Worm (Caenorhabditis elegans) whole organism, L3 larva: Measurements from ENCODE around the gene B0563.10.

ENCODE experiments used
- ama-1 ChIP-seq: fragments of 150-350 bp; optimal IDR thresholded peaks from 2 replicates; lab custom pipeline; 2018
- ceh-28 ChIP-seq: fragments of 150-350 bp; optimal IDR thresholded peaks from 2 replicates; lab custom pipeline; 2014; ENCODE audit warnings: missing biosample characterization, missing genetic modification reagents, missing genetic modification characterization
- egl-27 ChIP-seq: sonication (generic microtip); optimal IDR thresholded peaks from 4 replicates; lab custom pipeline; 2017; ENCODE audit warnings: missing biosample characterization, missing genetic modification reagents, missing genetic modification characterization
- egl-5 ChIP-seq: fragments of 150-350 bp; optimal IDR thresholded peaks from 2 replicates; lab custom pipeline; 2017; ENCODE audit warnings: missing biosample characterization, missing genetic modification reagents, missing genetic modification characterization, inconsistent platforms
- elt-1 ChIP-seq: fragments of 150-350 bp; optimal IDR thresholded peaks from 2 replicates; lab custom pipeline; 2014; ENCODE audit warnings: missing biosample characterization, missing genetic modification characterization
- elt-2 ChIP-seq: sonication (generic microtip); optimal IDR thresholded peaks from 2 replicates; lab custom pipeline; 2016; ENCODE audit warnings: missing genetic modification reagents, mild to moderate bottlenecking, missing genetic modification characterization, missing compliant biosample characterization
- elt-3 ChIP-seq, 3 experiments: fragments of 150-350 bp in 1 of 3; sonication (generic microtip) in 2 of 3; optimal IDR thresholded peaks; 2 replicates in 2 of 3; 4 replicates in 1 of 3; lab custom pipeline; 2014 to 2017; ENCODE audit warnings: missing biosample characterization in 3 of 3, missing genetic modification characterization in 3 of 3
- eor-1 ChIP-seq, 2 experiments: fragments of 150-350 bp; optimal IDR thresholded peaks; 2 replicates each; lab custom pipeline; 2014 to 2018; ENCODE audit warnings: missing biosample characterization in 2 of 2, missing genetic modification characterization in 2 of 2
- fkh-10 ChIP-seq: sonication (generic microtip); optimal IDR thresholded peaks from 2 replicates; lab custom pipeline; 2017; ENCODE audit warnings: missing biosample characterization, missing genetic modification reagents, missing genetic modification characterization
- fkh-2 ChIP-seq: fragments of 150-350 bp; optimal IDR thresholded peaks from 2 replicates; lab custom pipeline; 2014; ENCODE audit warnings: missing biosample characterization, missing genetic modification reagents, missing genetic modification characterization
- fos-1 ChIP-seq: fragments of 150-350 bp; optimal IDR thresholded peaks from 2 replicates; lab custom pipeline; 2014; ENCODE audit warnings: missing biosample characterization, missing genetic modification characterization
- hmg-11 ChIP-seq: sonication (generic microtip); optimal IDR thresholded peaks from 2 replicates; lab custom pipeline; 2016; ENCODE audit warnings: missing genetic modification characterization, missing compliant biosample characterization
- jun-1 ChIP-seq: fragments of 150-350 bp; optimal IDR thresholded peaks from 2 replicates; lab custom pipeline; 2014; ENCODE audit warnings: missing biosample characterization, missing genetic modification reagents, missing genetic modification characterization
- lin-15B ChIP-seq: fragments of 150-350 bp; optimal IDR thresholded peaks from 2 replicates; lab custom pipeline; 2014; ENCODE audit warnings: missing biosample characterization, missing genetic modification characterization
- lin-39 ChIP-seq: fragments of 150-350 bp; optimal IDR thresholded peaks from 2 replicates; lab custom pipeline; 2018; ENCODE audit warnings: missing biosample characterization, missing genetic modification reagents, missing genetic modification characterization
- nfya-1 ChIP-seq: sonication (generic microtip); optimal IDR thresholded peaks from 2 replicates; lab custom pipeline; 2017; ENCODE audit warnings: missing genetic modification characterization, mild to moderate bottlenecking, missing compliant biosample characterization, antibody characterized with exemption, moderate library complexity; ENCODE audit not compliant: insufficient read depth
- nhr-11 ChIP-seq: fragments of 150-350 bp; optimal IDR thresholded peaks from 2 replicates; lab custom pipeline; 2014; ENCODE audit warnings: missing biosample characterization, missing genetic modification characterization
- nhr-12 ChIP-seq: fragments of 150-350 bp; optimal IDR thresholded peaks from 2 replicates; lab custom pipeline; 2014; ENCODE audit warnings: missing biosample characterization, missing genetic modification characterization
- nhr-23 ChIP-seq: fragments of 150-350 bp; optimal IDR thresholded peaks from 2 replicates; lab custom pipeline; 2014; ENCODE audit warnings: missing biosample characterization, missing genetic modification reagents, missing genetic modification characterization
- nhr-237 ChIP-seq: fragments of 150-350 bp; optimal IDR thresholded peaks from 2 replicates; lab custom pipeline; 2014; ENCODE audit warnings: missing biosample characterization, missing genetic modification characterization
- nhr-25 ChIP-seq: sonication (generic microtip); optimal IDR thresholded peaks from 2 replicates; lab custom pipeline; 2017; ENCODE audit warnings: missing biosample characterization, missing genetic modification characterization
- pha-4 ChIP-seq: fragments of 150-350 bp; optimal IDR thresholded peaks from 2 replicates; lab custom pipeline; 2014; ENCODE audit warnings: missing biosample characterization, missing genetic modification reagents, missing genetic modification characterization
- pqm-1 ChIP-seq: fragments of 150-350 bp; optimal IDR thresholded peaks from 2 replicates; lab custom pipeline; 2017; ENCODE audit warnings: missing biosample characterization, missing genetic modification characterization, inconsistent platforms
- sea-2 ChIP-seq: fragments of 150-350 bp; sonication (generic microtip); optimal IDR thresholded peaks from 4 replicates; lab custom pipeline; 2014; ENCODE audit warnings: missing biosample characterization, missing genetic modification reagents, missing genetic modification characterization
- skn-1 ChIP-seq: fragments of 150-350 bp; optimal IDR thresholded peaks from 2 replicates; lab custom pipeline; 2014; ENCODE audit warnings: missing biosample characterization, missing genetic modification characterization
- snpc-4 ChIP-seq: fragments of 150-350 bp; optimal IDR thresholded peaks from 2 replicates; lab custom pipeline; 2014; ENCODE audit warnings: missing biosample characterization, missing genetic modification characterization
- tbx-2 ChIP-seq: sonication (generic microtip); optimal IDR thresholded peaks from 2 replicates; lab custom pipeline; 2016; ENCODE audit warnings: mild to moderate bottlenecking, missing genetic modification characterization, missing compliant biosample characterization
- unc-39 ChIP-seq: sonication (generic microtip); optimal IDR thresholded peaks from 4 replicates; lab custom pipeline; 2017; ENCODE audit warnings: missing biosample characterization, missing genetic modification characterization
- unc-62 ChIP-seq: fragments of 150-350 bp; sonication (generic microtip); optimal IDR thresholded peaks from 4 replicates; lab custom pipeline; 2014; ENCODE audit warnings: missing biosample characterization, missing genetic modification reagents, missing genetic modification characterization
- zag-1 ChIP-seq: fragments of 150-350 bp; optimal IDR thresholded peaks from 2 replicates; lab custom pipeline; 2014; ENCODE audit warnings: missing biosample characterization, missing genetic modification characterization
- ztf-11 ChIP-seq: fragments of 150-350 bp; optimal IDR thresholded peaks from 2 replicates; lab custom pipeline; 2014; ENCODE audit warnings: missing biosample characterization, missing genetic modification characterization

The B0563.10 gene

ce11 chrX:9155751-9156150, 11.3 kb downstream of the B0563.10 start:
- peak; percentile 42 for TF ChIP-seq elt-2 (tag; lab: Kevin White, UChicago)
- TF ChIP-seq fkh-10 (GFP tag; lab: Kevin White, UChicago) = no peak
- TF ChIP-seq egl-5 (tag; lab: Kevin White, UChicago) = no peak
- TF ChIP-seq elt-1 (tag; lab: Kevin White, UChicago) = no peak
- TF ChIP-seq pqm-1 = peak; percentile 17

- TF ChIP-seq nhr-11 (no peak), fkh-2 (no peak), hmg-11 (tag; lab: Kevin White, UChicago) (no peak), egl-5 (tag; lab: Kevin White, UChicago) (no peak), ama-1 (lab: Kevin White, UChicago) (no peak), snpc-4 (no peak), elt-2 (tag; lab: Kevin White, UChicago) (no peak), unc-39 (tag; lab: Kevin White, UChicago) (no peak)
Measured at ce11 chrX:9154216-9154615, 12.8 kb downstream of the B0563.10 start, which contains the start of gene B0563.7. Gene B0563.7 (minus strand): TSS chrX:9154316.

- TF ChIP-seq lin-15B (tag; lab: Kevin White, UChicago) = peak; percentile 55
- peak; percentile 50 for TF ChIP-seq fkh-10 (GFP tag; lab: Kevin White, UChicago)
- TF ChIP-seq egl-5 (tag; lab: Kevin White, UChicago) = peak; percentile 72
- peak; percentile 38 for TF ChIP-seq nhr-23
- peak; percentile 34 for TF ChIP-seq jun-1 (tag; lab: Kevin White, UChicago)
- no peak for TF ChIP-seq unc-62 (GFP tag; lab: Kevin White, UChicago)
- peak; percentile 72 for TF ChIP-seq skn-1 (tag; lab: Kevin White, UChicago)
- peak; percentile 60 for TF ChIP-seq nhr-25 (tag; lab: Kevin White, UChicago)
- TF ChIP-seq pha-4 (tag; lab: Kevin White, UChicago) = peak; percentile 80
- TF ChIP-seq eor-1 (tag; optimal IDR thresholded peaks at IDR 0.05; lab: Kevin White, UChicago) = no peak
- peak; percentile 38 for TF ChIP-seq pqm-1
- peak; percentile 44 for TF ChIP-seq ceh-28 (tag; lab: Kevin White, UChicago)
- TF ChIP-seq elt-3 (tag; optimal IDR thresholded peaks at IDR 0.05; lab: Kevin White, UChicago) = no peak
- peak; percentile 22 for TF ChIP-seq snpc-4
- peak; percentile 61 for TF ChIP-seq hmg-11 (tag; lab: Kevin White, UChicago)
- peak; percentile 48 for TF ChIP-seq lin-39 (tag; lab: Kevin White, UChicago)
- TF ChIP-seq tbx-2 = no peak
- peak; percentile 29 for TF ChIP-seq elt-1 (tag; lab: Kevin White, UChicago)
- peak; percentile 67 for TF ChIP-seq nfya-1
- TF ChIP-seq, all 47 proteins: peak for 15
Measured at ce11 chrX:9150269-9150744, 16.7 kb downstream of the B0563.10 start, which contains the start of gene tmbi-4. Gene tmbi-4 (plus strand): TSS chrX:9150694.

DNA sequence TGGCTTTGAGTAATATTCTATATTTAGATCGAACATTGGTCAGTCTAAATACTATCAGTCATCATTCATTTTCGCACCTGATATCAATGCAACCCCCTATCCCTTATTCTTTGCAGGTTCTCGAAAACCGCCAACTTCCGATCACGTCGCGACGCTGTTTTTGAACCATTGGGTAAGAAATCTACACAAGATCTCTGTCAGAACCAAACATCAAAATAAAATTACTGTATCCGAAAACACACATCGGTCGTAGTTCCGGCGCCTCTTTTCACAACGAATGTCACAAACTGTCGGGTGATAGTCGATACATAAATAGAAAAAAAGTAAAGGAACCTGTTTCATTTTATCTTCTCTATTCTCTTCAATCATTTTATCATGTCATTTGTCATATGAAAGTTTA, 20.1 kb downstream of the B0563.10 start:
- TF ChIP-seq egl-27 (tag; lab: Kevin White, UChicago) = no peak
- no peak for TF ChIP-seq nhr-237 (tag; lab: Kevin White, UChicago)
- no peak for TF ChIP-seq ztf-11 (tag; lab: Kevin White, UChicago)
- no peak for TF ChIP-seq fkh-2
- no peak for TF ChIP-seq snpc-4
- TF ChIP-seq pqm-1 = no peak
- no peak for TF ChIP-seq zag-1 (tag; lab: Kevin White, UChicago)
- TF ChIP-seq jun-1 (tag; lab: Kevin White, UChicago) = peak; percentile 27
- TF ChIP-seq nhr-25 (tag; lab: Kevin White, UChicago) = peak; percentile 8
- TF ChIP-seq unc-39 (tag; lab: Kevin White, UChicago) = no peak
- no peak for TF ChIP-seq pha-4 (tag; lab: Kevin White, UChicago)
- TF ChIP-seq unc-62 (GFP tag; lab: Kevin White, UChicago) = peak; percentile 44
- TF ChIP-seq elt-3 (tag; optimal IDR thresholded peaks at IDR 0.05; lab: Kevin White, UChicago) = peak in 2 of 3 experiments; percentile 35 to 78
- TF ChIP-seq hmg-11 (tag; lab: Kevin White, UChicago) = no peak
- no peak for TF ChIP-seq nfya-1
- peak; percentile 64 for TF ChIP-seq nhr-23
- no peak for TF ChIP-seq fkh-10 (GFP tag; lab: Kevin White, UChicago)
- TF ChIP-seq ama-1 (lab: Kevin White, UChicago) = no peak

DNA sequence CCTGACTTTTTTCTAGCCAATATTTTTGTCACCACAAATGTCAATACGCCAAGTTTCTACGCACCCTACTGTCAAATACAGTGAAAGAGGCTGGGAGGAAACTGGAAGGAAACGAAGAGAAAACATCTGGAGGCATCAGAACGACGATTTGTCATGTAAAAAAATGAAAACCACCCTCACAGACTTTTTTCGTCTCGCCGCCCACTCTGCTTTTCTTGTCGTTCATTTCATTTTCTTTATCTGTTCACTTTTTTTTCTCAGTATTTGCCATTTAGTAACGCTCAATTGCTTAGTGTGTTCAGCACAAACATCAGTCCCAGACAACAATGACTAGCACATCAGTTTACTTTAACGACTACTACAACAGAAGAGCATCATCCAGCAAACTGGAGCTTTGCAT, 21.2 kb downstream of the B0563.10 start, which contains the start of gene B0563.5:
Gene B0563.5, plus strand, starts transcription at position 301 of the 400 bp plus-strand sequence.
- TF ChIP-seq pqm-1 (no peak), zag-1 (tag; lab: Kevin White, UChicago) (no peak), nhr-12 (no peak), fos-1 (no peak), sea-2 (GFP tag; lab: Kevin White, UChicago) (no peak)
